Fruit fly (Drosophila melanogaster) whole organism, embryonic: Measurements from ENCODE around the gene Ubc4.

Experiments used
- CG10209 ChIP-seq: fragments of 200-800 bp; sonication (Bioruptor generic); optimal IDR thresholded peaks from 3 replicates; lab custom pipeline; 2017; ENCODE audit warnings: missing biosample characterization, mild to moderate bottlenecking, missing genetic modification characterization, missing genetic modification reagents
- CG10959 ChIP-seq: fragments of 200-800 bp; sonication (Bioruptor generic); IDR thresholded peaks from 2 replicates; pipeline ENCODE4 v1.3.6; 2022; ENCODE audit warnings: missing biosample characterization, missing genetic modification characterization
- CG11504 ChIP-seq: fragments of 200-800 bp; sonication (Bioruptor generic); optimal IDR thresholded peaks from 3 replicates; lab custom pipeline; 2019; ENCODE audit warnings: missing biosample characterization, mild to moderate bottlenecking, missing genetic modification characterization, moderate library complexity
- CG14050 ChIP-seq: fragments of 200-800 bp; sonication (Bioruptor generic); IDR thresholded peaks from 3 replicates; pipeline ENCODE4 v1.3.6; 2022; ENCODE audit warnings: missing biosample characterization, missing genetic modification characterization
- CG1792 ChIP-seq: fragments of 200-800 bp; sonication (Bioruptor generic); optimal IDR thresholded peaks from 2 replicates; lab custom pipeline; 2016; ENCODE audit warnings: missing biosample characterization, missing genetic modification characterization
- CG34422 ChIP-seq: fragments of 200-800 bp; sonication (Bioruptor generic); IDR thresholded peaks from 3 replicates; pipeline ENCODE4 v1.3.6; 2022; ENCODE audit warnings: missing biosample characterization, missing genetic modification characterization
- CG6791 ChIP-seq: fragments of 200-800 bp; sonication (Bioruptor generic); IDR thresholded peaks from 3 replicates; pipeline ENCODE4 v1.3.6; 2022; ENCODE audit warnings: missing biosample characterization, missing genetic modification characterization; ENCODE audit not compliant: partially characterized antibody
- ERR ChIP-seq: fragments of 200-800 bp; sonication (Bioruptor generic); optimal IDR thresholded peaks from 2 replicates; lab custom pipeline; 2016; ENCODE audit warnings: missing biosample characterization, missing genetic modification characterization
- Hr39 ChIP-seq: fragments of >200 bp; optimal IDR thresholded peaks from 2 replicates; lab custom pipeline; 2017
- MBD-R2 ChIP-seq: fragments of 200-800 bp; sonication (Bioruptor generic); IDR thresholded peaks from 2 replicates; pipeline ENCODE4 v1.3.6; 2022; ENCODE audit warnings: missing biosample characterization, missing genetic modification characterization
- Xbp1 ChIP-seq: fragments of 200-800 bp; sonication (Bioruptor generic); optimal IDR thresholded peaks from 3 replicates; lab custom pipeline; 2016; ENCODE audit warnings: missing biosample characterization, mild to moderate bottlenecking, missing genetic modification characterization
- chinmo ChIP-seq: fragments of 200-800 bp; sonication (Bioruptor generic); IDR thresholded peaks from 4 replicates; pipeline ENCODE4 v1.3.6; 2022; ENCODE audit warnings: missing biosample characterization, missing genetic modification characterization; ENCODE audit not compliant: partially characterized antibody
- eyg ChIP-seq: fragments of 200-800 bp; sonication (Bioruptor generic); optimal IDR thresholded peaks from 3 replicates; lab custom pipeline; 2016; ENCODE audit warnings: missing biosample characterization, missing genetic modification characterization
- prd ChIP-seq, 3 experiments: fragments of >200 bp in 2 of 3; fragments of 200-800 bp in 1 of 3; sonication (Bioruptor generic) in 1 of 3; optimal IDR thresholded peaks in 2 of 3; IDR thresholded peaks in 1 of 3; 2 replicates in 2 of 3; 3 replicates in 1 of 3; pipeline versions ENCODE4 v1.3.6 to Lab custom; 2017 to 2022; ENCODE audit warnings: missing biosample characterization in 1 of 3, missing genetic modification characterization in 1 of 3

DNA sequence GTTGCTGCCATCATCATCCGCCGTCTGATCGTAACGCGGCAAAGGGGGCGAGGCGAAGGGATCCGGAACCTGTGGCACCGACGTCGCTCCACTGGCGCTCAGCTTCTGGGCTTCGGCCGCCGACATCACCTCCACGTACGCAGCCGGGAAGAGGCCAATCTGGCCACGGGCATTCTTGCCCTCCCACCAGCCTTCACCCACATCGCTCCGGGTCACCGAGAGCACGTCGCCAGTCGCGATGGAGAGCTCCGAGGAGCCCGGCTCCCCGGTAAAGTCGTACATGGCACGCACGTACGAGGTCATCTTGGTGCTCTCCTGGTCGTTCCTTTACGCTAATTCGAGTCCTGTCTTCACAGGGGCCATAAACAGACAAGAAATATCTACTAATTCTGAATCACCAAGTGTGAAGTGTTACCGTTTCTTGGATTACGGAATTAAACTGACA, 15.3 kb downstream of the Ubc4 start, which contains the start of gene SH3PX1:
- TF ChIP-seq eyg (GFP tag; lab: Kevin White, UChicago) (no peak), MBD-R2 (GFP tag; lab: Robert Waterston, UW) (peak; percentile 41), CG10959 (no peak), Hr39 (lab: Kevin White, UChicago) (no peak), CG1792 (GFP tag; lab: Kevin White, UChicago) (no peak), prd (optimal IDR thresholded peaks at IDR 0.05; lab: Kevin White, UChicago) (no peak), prd (GFP tag; IDR thresholded peaks at IDR 0.05; lab: Robert Waterston, UW) (no peak), CG10209 (no peak), Xbp1 (GFP tag; lab: Kevin White, UChicago) (no peak), CG11504 (tag; lab: Kevin White, UChicago) (no peak), CG14050 (GFP tag; lab: Robert Waterston, UW) (no peak), CG6791 (no peak; the same call in 2 of the 3 replicates), ERR (no peak), CG34422 (no peak), chinmo (no peak)
